Worm (Caenorhabditis elegans) whole organism, L4 larva: Measurements from ENCODE around the gene nspc-7.

Source experiments
- D1046.2 ChIP-seq: fragments of 200-800 bp; sonication (Bioruptor generic); IDR thresholded peaks from 2 replicates; pipeline ENCODE4 v1.3.6; 2022; ENCODE audit warnings: missing genetic modification characterization, missing compliant biosample characterization
- F10B5.3 ChIP-seq: sonication (generic microtip); optimal IDR thresholded peaks from 2 replicates; lab custom pipeline; 2016; ENCODE audit warnings: mild to moderate bottlenecking, missing genetic modification characterization, missing compliant biosample characterization
- F37D6.2 ChIP-seq: sonication (generic microtip); optimal IDR thresholded peaks from 2 replicates; lab custom pipeline; 2016; ENCODE audit warnings: mild to moderate bottlenecking, missing genetic modification characterization, missing compliant biosample characterization
- Y5F2A.4 ChIP-seq: fragments of 200-800 bp; sonication (Bioruptor generic); optimal IDR thresholded peaks from 2 replicates; lab custom pipeline; 2018; ENCODE audit warnings: mild to moderate bottlenecking, missing genetic modification characterization, missing compliant biosample characterization
- aha-1 ChIP-seq: fragments of 150-350 bp; peaks from one replicate; lab custom pipeline; 2014; ENCODE audit warnings: missing biosample characterization, missing genetic modification characterization
- ama-1 ChIP-seq: fragments of 150-350 bp; optimal IDR thresholded peaks from 2 replicates; lab custom pipeline; 2014; ENCODE audit warnings: inconsistent platforms, mixed read lengths
- attf-4 ChIP-seq: sonication (generic microtip); optimal IDR thresholded peaks from 3 replicates; lab custom pipeline; 2017; ENCODE audit warnings: missing biosample characterization, missing genetic modification characterization
- ceh-20 ChIP-seq: fragments of 200-800 bp; sonication (Bioruptor generic); IDR thresholded peaks from 2 replicates; pipeline ENCODE4 v1.3.6; 2022; ENCODE audit warnings: missing genetic modification reagents, missing genetic modification characterization, missing compliant biosample characterization
- ceh-62 ChIP-seq: sonication (generic microtip); optimal IDR thresholded peaks from 2 replicates; lab custom pipeline; 2017; ENCODE audit warnings: missing biosample characterization, missing genetic modification characterization
- ceh-82 ChIP-seq: sonication (generic microtip); optimal IDR thresholded peaks from 2 replicates; lab custom pipeline; 2017; ENCODE audit warnings: missing biosample characterization, missing genetic modification characterization
- ces-1 ChIP-seq: fragments of 150-350 bp; sonication (generic microtip); optimal IDR thresholded peaks from 4 replicates; lab custom pipeline; 2014; ENCODE audit warnings: missing biosample characterization, missing genetic modification reagents, missing genetic modification characterization
- daf-16 ChIP-seq, 3 experiments: sonication (generic microtip); optimal IDR thresholded peaks; 2 replicates each; lab custom pipeline; 2016 to 2017; ENCODE audit warnings: missing genetic modification characterization in 3 of 3, missing genetic modification reagents in 3 of 3, mild to moderate bottlenecking in 2 of 3, missing compliant biosample characterization in 2 of 3, missing biosample characterization in 1 of 3, moderate library complexity in 1 of 3
- daf-19 ChIP-seq: fragments of 200-800 bp; sonication (Bioruptor generic); conservative IDR thresholded peaks from 2 replicates; pipeline ENCODE4 v1.3.6; 2022; ENCODE audit warnings: missing genetic modification characterization, missing compliant biosample characterization
- dmd-9 ChIP-seq: fragments of 200-800 bp; sonication (Bioruptor generic); IDR thresholded peaks from 2 replicates; pipeline ENCODE4 v1.3.6; 2022; ENCODE audit warnings: missing genetic modification reagents, missing genetic modification characterization, missing compliant biosample characterization
- duxl-1 ChIP-seq: sonication (generic microtip); optimal IDR thresholded peaks from 2 replicates; lab custom pipeline; 2016; ENCODE audit warnings: mild to moderate bottlenecking, missing genetic modification characterization, moderate library complexity, missing compliant biosample characterization; ENCODE audit not compliant: poor library complexity
- dve-1 ChIP-seq: sonication (generic microtip); optimal IDR thresholded peaks from 2 replicates; lab custom pipeline; 2017; ENCODE audit warnings: antibody characterized with exemption, mild to moderate bottlenecking, missing genetic modification characterization, missing compliant biosample characterization; ENCODE audit not compliant: insufficient read depth
- fkh-10 ChIP-seq: fragments of 150-350 bp; optimal IDR thresholded peaks from 2 replicates; lab custom pipeline; 2014; ENCODE audit warnings: missing biosample characterization, missing genetic modification reagents, missing genetic modification characterization
- hif-1 ChIP-seq, 2 experiments: sonication (generic microtip); optimal IDR thresholded peaks; 2 replicates each; lab custom pipeline; 2016 to 2017; ENCODE audit warnings: missing compliant biosample characterization in 2 of 2, missing genetic modification characterization in 2 of 2, missing genetic modification reagents in 2 of 2, missing genotype in 2 of 2, mild to moderate bottlenecking in 1 of 2
- hlh-11 ChIP-seq: fragments of 200-800 bp; sonication (Bioruptor generic); optimal IDR thresholded peaks from 2 replicates; lab custom pipeline; 2018; ENCODE audit warnings: mild to moderate bottlenecking, missing genetic modification characterization, missing compliant biosample characterization
- hlh-30 ChIP-seq: sonication (generic microtip); optimal IDR thresholded peaks from 2 replicates; lab custom pipeline; 2017; ENCODE audit warnings: antibody characterized with exemption, mild to moderate bottlenecking, missing genetic modification characterization, missing compliant biosample characterization; ENCODE audit not compliant: insufficient read depth
- hmg-1.1 ChIP-seq: fragments of 200-800 bp; sonication (Bioruptor generic); IDR thresholded peaks from 2 replicates; pipeline ENCODE4 v1.3.6; 2022; ENCODE audit warnings: missing genetic modification reagents, missing genetic modification characterization, missing compliant biosample characterization
- lin-1 ChIP-seq: fragments of 200-800 bp; sonication (Bioruptor generic); IDR thresholded peaks from 2 replicates; pipeline ENCODE4 v1.3.6; 2022; ENCODE audit warnings: missing genetic modification reagents, missing genetic modification characterization, missing compliant biosample characterization
- lin-15B ChIP-seq: fragments of 150-350 bp; sonication (generic microtip); optimal IDR thresholded peaks from 3 replicates; lab custom pipeline; 2014; ENCODE audit warnings: missing biosample characterization, missing genetic modification characterization
- lin-29 ChIP-seq: fragments of 200-800 bp; sonication (Bioruptor generic); IDR thresholded peaks from 2 replicates; pipeline ENCODE4 v1.3.6; 2022; ENCODE audit warnings: missing genetic modification reagents, missing genetic modification characterization, missing compliant biosample characterization
- lin-39 ChIP-seq: fragments of 150-350 bp; optimal IDR thresholded peaks from 2 replicates; lab custom pipeline; 2014; ENCODE audit warnings: missing biosample characterization, missing genetic modification reagents, missing genetic modification characterization
- lsy-2 ChIP-seq, 2 experiments: fragments of 150-350 bp in 1 of 2; sonication (generic microtip) in 1 of 2; optimal IDR thresholded peaks; 2 replicates each; lab custom pipeline; 2014 to 2017; ENCODE audit warnings: missing biosample characterization in 2 of 2, missing genetic modification characterization in 2 of 2
- madf-5 ChIP-seq, 2 experiments: fragments of 200-800 bp; sonication (Bioruptor generic); IDR thresholded peaks; 2 replicates each; pipeline ENCODE4 v1.3.6; 2022; ENCODE audit warnings: missing compliant biosample characterization in 2 of 2, missing genetic modification characterization in 2 of 2
- madf-9 ChIP-seq: fragments of 200-800 bp; sonication (Bioruptor generic); conservative IDR thresholded peaks from 2 replicates; pipeline ENCODE4 v1.3.6; 2022; ENCODE audit warnings: missing genetic modification reagents, missing genetic modification characterization, missing compliant biosample characterization
- mdt-29 ChIP-seq: fragments of 200-800 bp; sonication (Bioruptor generic); IDR thresholded peaks from 2 replicates; pipeline ENCODE4 v1.3.6; 2022; ENCODE audit warnings: missing genetic modification reagents, missing genetic modification characterization, missing compliant biosample characterization
- nhr-11 ChIP-seq: fragments of 150-350 bp; optimal IDR thresholded peaks from 2 replicates; lab custom pipeline; 2014; ENCODE audit warnings: missing biosample characterization, missing genetic modification characterization
- nhr-25 ChIP-seq: sonication (generic microtip); optimal IDR thresholded peaks from 2 replicates; lab custom pipeline; 2017; ENCODE audit warnings: missing genetic modification characterization, mild to moderate bottlenecking, missing compliant biosample characterization, antibody characterized with exemption, moderate library complexity, borderline replicate concordance; ENCODE audit not compliant: insufficient read depth
- nhr-42 ChIP-seq: fragments of 200-800 bp; sonication (Bioruptor generic); IDR thresholded peaks from 2 replicates; pipeline ENCODE4 v1.3.6; 2022; ENCODE audit warnings: missing genetic modification characterization, missing compliant biosample characterization
- nhr-6 ChIP-seq: fragments of 150-350 bp; optimal IDR thresholded peaks from 2 replicates; lab custom pipeline; 2014; ENCODE audit warnings: missing biosample characterization, missing genetic modification characterization
- nhr-76 ChIP-seq: fragments of 150-350 bp; optimal IDR thresholded peaks from 2 replicates; lab custom pipeline; 2014; ENCODE audit warnings: missing biosample characterization, missing genetic modification characterization
- pha-4 ChIP-seq, 2 experiments: fragments of 150-350 bp in 1 of 2; fragments of 200-800 bp in 1 of 2; sonication (Bioruptor generic) in 1 of 2; IDR thresholded peaks in 1 of 2; optimal IDR thresholded peaks in 1 of 2; 2 replicates each; pipeline versions ENCODE4 v1.3.6 to Lab custom; 2014 to 2022; ENCODE audit warnings: missing genetic modification characterization in 2 of 2, missing genetic modification reagents in 2 of 2, missing biosample characterization in 1 of 2, missing compliant biosample characterization in 1 of 2
- sdz-12 ChIP-seq: fragments of 200-800 bp; sonication (Bioruptor generic); optimal IDR thresholded peaks from 2 replicates; lab custom pipeline; 2018; ENCODE audit warnings: mild to moderate bottlenecking, missing genetic modification characterization, missing compliant biosample characterization
- set-16 ChIP-seq: fragments of 200-800 bp; sonication (Bioruptor generic); IDR thresholded peaks from 2 replicates; pipeline ENCODE4 v1.3.6; 2022; ENCODE audit warnings: missing genetic modification reagents, missing genetic modification characterization, missing compliant biosample characterization
- snpc-4 ChIP-seq: fragments of 150-350 bp; optimal IDR thresholded peaks from 2 replicates; lab custom pipeline; 2014; ENCODE audit warnings: missing biosample characterization, missing genetic modification characterization
- spr-1 ChIP-seq: sonication (generic microtip); optimal IDR thresholded peaks from 2 replicates; lab custom pipeline; 2016; ENCODE audit warnings: mild to moderate bottlenecking, missing genetic modification characterization, missing compliant biosample characterization
- spr-3 ChIP-seq: fragments of 200-800 bp; sonication (Bioruptor generic); optimal IDR thresholded peaks from 2 replicates; lab custom pipeline; 2018; ENCODE audit warnings: mild to moderate bottlenecking, missing genetic modification characterization, missing compliant biosample characterization
- unc-130 ChIP-seq: sonication (generic microtip); optimal IDR thresholded peaks from 2 replicates; lab custom pipeline; 2016; ENCODE audit warnings: missing genetic modification reagents, missing genetic modification characterization, missing compliant biosample characterization
- unc-62 ChIP-seq, 3 experiments: fragments of 150-350 bp in 1 of 3; sonication (generic microtip); optimal IDR thresholded peaks in 2 of 3; peaks in 1 of 3; 1 replicate in 1 of 3; 2 replicates in 2 of 3; lab custom pipeline; 2014 to 2017; ENCODE audit warnings: missing biosample characterization in 3 of 3, missing genetic modification characterization in 3 of 3, missing genetic modification reagents in 3 of 3, missing genotype in 1 of 3
- vab-7 ChIP-seq: fragments of 200-800 bp; sonication (Bioruptor generic); IDR thresholded peaks from 2 replicates; pipeline ENCODE4 v1.3.6; 2022; ENCODE audit warnings: missing genetic modification reagents, missing genetic modification characterization, missing compliant biosample characterization
- zip-11 ChIP-seq: fragments of 200-800 bp; sonication (Bioruptor generic); IDR thresholded peaks from 2 replicates; pipeline ENCODE4 v1.3.6; 2022; ENCODE audit warnings: missing genetic modification characterization, missing compliant biosample characterization
- ztf-11 ChIP-seq: fragments of 150-350 bp; optimal IDR thresholded peaks from 2 replicates; lab custom pipeline; 2014; ENCODE audit warnings: missing biosample characterization, missing genetic modification characterization
- ztf-7 ChIP-seq: fragments of 150-350 bp; optimal IDR thresholded peaks from 2 replicates; lab custom pipeline; 2014; ENCODE audit warnings: missing biosample characterization, missing genetic modification characterization

nspc-7 gene

ce11 chrX:8550099-8550498 lies 8.4 kb downstream of the nspc-7 start (continued):
- TF ChIP-seq hlh-30 (tag; lab: Kevin White, UChicago) (peak; percentile 84), hmg-1.1 (peak; percentile 47; the same call in 1 of the 2 replicates), F10B5.3 (tag; lab: Kevin White, UChicago) (no peak), attf-4 (no peak), ceh-82 (tag; lab: Kevin White, UChicago) (no peak), lin-15B (tag; lab: Kevin White, UChicago) (no peak), lsy-2 (tag; optimal IDR thresholded peaks at IDR 0.05; lab: Kevin White, UChicago) (peak; percentile 37 to 59), nhr-11 (peak; percentile 33), hif-1 (tag; optimal IDR thresholded peaks at IDR 0.05; lab: Kevin White, UChicago) (peak in 1 of 2 experiments; percentile 72), ceh-62 (no peak), ztf-7 (no peak), lin-39 (tag; lab: Kevin White, UChicago) (no peak), mdt-29 (GFP tag; lab: Robert Waterston, UW) (no peak), daf-19 (GFP tag; lab: Robert Waterston, UW) (no peak), zip-11 (no peak), madf-9 (no peak), daf-16 (GFP tag; optimal IDR thresholded peaks at IDR 0.05; lab: Kevin White, UChicago) (no peak), daf-16 (tag; optimal IDR thresholded peaks at IDR 0.05; lab: Kevin White, UChicago) (peak; percentile 75), lin-29 (GFP tag; lab: Robert Waterston, UW) (no peak), unc-62 (GFP tag; optimal IDR thresholded peaks at IDR 0.05 in 1 of 2; lab: Kevin White, UChicago) (no peak), unc-62 (tag; optimal IDR thresholded peaks at IDR 0.05; lab: Kevin White, UChicago) (no peak), ztf-11 (tag; lab: Kevin White, UChicago) (no peak)
- TF ChIP-seq, all 104 proteins: peak for 35

ce11 chrX:8551687-8552327 lies 10.1 kb downstream of the nspc-7 start, which contains the start of gene dhhc-14:
TSS of gene dhhc-14 (plus strand) at chrX:8552277.
- TF ChIP-seq lin-1 (GFP tag; lab: Robert Waterston, UW) (no peak), snpc-4 (tag; lab: Kevin White, UChicago) (no peak), unc-62 (GFP tag; optimal IDR thresholded peaks at IDR 0.05 in 1 of 2; lab: Kevin White, UChicago) (peak in 1 of 2 experiments; percentile 24), unc-62 (tag; optimal IDR thresholded peaks at IDR 0.05; lab: Kevin White, UChicago) (no peak), pha-4 (GFP tag; IDR thresholded peaks at IDR 0.05; lab: Robert Waterston, UW) (no peak), pha-4 (tag; optimal IDR thresholded peaks at IDR 0.05; lab: Kevin White, UChicago) (no peak), daf-19 (GFP tag; lab: Robert Waterston, UW) (no peak), madf-5 (GFP tag; IDR thresholded peaks at IDR 0.05; lab: Robert Waterston, UW) (no peak), vab-7 (GFP tag; lab: Robert Waterston, UW) (no peak), spr-3 (GFP tag; lab: Kevin White, UChicago) (no peak), nhr-25 (tag; lab: Kevin White, UChicago) (no peak), nhr-42 (GFP tag; lab: Robert Waterston, UW) (no peak), hmg-1.1 (peak; percentile 63), F37D6.2 (tag; lab: Kevin White, UChicago) (peak; percentile 5), hlh-11 (tag; lab: Kevin White, UChicago) (peak; percentile 37), aha-1 (peak; percentile 98), fkh-10 (GFP tag; lab: Kevin White, UChicago) (peak; percentile 1), nhr-76 (no peak), unc-130 (GFP tag; lab: Kevin White, UChicago) (no peak), nhr-6 (tag; lab: Kevin White, UChicago) (peak; percentile 53), lsy-2 (tag; optimal IDR thresholded peaks at IDR 0.05; lab: Kevin White, UChicago) (peak in 1 of 2 experiments; percentile 57), D1046.2 (GFP tag; lab: Robert Waterston, UW) (no peak), Y5F2A.4 (GFP tag; lab: Kevin White, UChicago) (no peak), duxl-1 (tag; lab: Kevin White, UChicago) (no peak), ceh-20 (GFP tag; lab: Robert Waterston, UW) (0 out of 2 replicates have a peak, but pooled peaks have one; percentile 28), ces-1 (GFP tag; lab: Kevin White, UChicago) (peak; percentile 12), spr-1 (no peak), sdz-12 (GFP tag; lab: Kevin White, UChicago) (no peak), dve-1 (tag; lab: Kevin White, UChicago) (peak; percentile 41), dmd-9 (no peak), set-16 (GFP tag; lab: Robert Waterston, UW) (peak; percentile 22; the same call in 1 of the 2 replicates), lin-15B (tag; lab: Kevin White, UChicago) (no peak), madf-9 (peak; percentile 46; the same call in 1 of the 2 replicates), ama-1 (lab: Kevin White, UChicago) (no peak)
